Worm (Caenorhabditis elegans) whole organism, L4 larva: Measurements from ENCODE around the gene F40E10.5.
A peak's percentile ranks its signal among the peaks of the same experiment; 100 is the strongest.

Experiments used
- D1046.2 ChIP-seq: fragments of 200-800 bp; sonication (Bioruptor generic); IDR thresholded peaks from 2 replicates; pipeline ENCODE4 v1.3.6; 2022; ENCODE audit warnings: missing genetic modification characterization, missing compliant biosample characterization
- F10B5.3 ChIP-seq: sonication (generic microtip); optimal IDR thresholded peaks from 2 replicates; lab custom pipeline; 2016; ENCODE audit warnings: mild to moderate bottlenecking, missing genetic modification characterization, missing compliant biosample characterization
- F44E2.7 ChIP-seq: fragments of 200-800 bp; sonication (Bioruptor generic); IDR thresholded peaks from 2 replicates; pipeline ENCODE4 v2.1.2; 2022; ENCODE audit warnings: missing genetic modification characterization, missing compliant biosample characterization
- R02D3.7 ChIP-seq: fragments of 150-350 bp; sonication (generic microtip); optimal IDR thresholded peaks from 3 replicates; lab custom pipeline; 2014; ENCODE audit warnings: missing biosample characterization, missing genetic modification characterization
- T20F7.1 ChIP-seq: fragments of 200-800 bp; sonication (Bioruptor generic); optimal IDR thresholded peaks from 2 replicates; lab custom pipeline; 2018; ENCODE audit warnings: mild to moderate bottlenecking, missing genetic modification characterization, missing compliant biosample characterization
- Y105C5A.15 ChIP-seq: fragments of 200-800 bp; sonication (Bioruptor generic); IDR thresholded peaks from 2 replicates; pipeline ENCODE4 v1.3.6; 2022; ENCODE audit warnings: missing genetic modification characterization, missing compliant biosample characterization
- Y48G9A.11 ChIP-seq: fragments of 200-800 bp; sonication (Bioruptor generic); IDR thresholded peaks from 2 replicates; pipeline ENCODE4 v1.3.6; 2022; ENCODE audit warnings: missing genetic modification reagents, missing genetic modification characterization, missing compliant biosample characterization
- Y5F2A.4 ChIP-seq: fragments of 200-800 bp; sonication (Bioruptor generic); optimal IDR thresholded peaks from 2 replicates; lab custom pipeline; 2018; ENCODE audit warnings: mild to moderate bottlenecking, missing genetic modification characterization, missing compliant biosample characterization
- Y75B8A.6 ChIP-seq: fragments of 200-800 bp; sonication (Bioruptor generic); IDR thresholded peaks from 2 replicates; pipeline ENCODE4 v1.3.6; 2022; ENCODE audit warnings: missing genetic modification reagents, missing genetic modification characterization, missing compliant biosample characterization
- ZK337.2 ChIP-seq: fragments of 200-800 bp; sonication (Bioruptor generic); IDR thresholded peaks from 2 replicates; pipeline ENCODE4 v1.3.6; 2022; ENCODE audit warnings: missing genetic modification reagents, missing genetic modification characterization, missing compliant biosample characterization
- ama-1 ChIP-seq: fragments of 150-350 bp; optimal IDR thresholded peaks from 2 replicates; lab custom pipeline; 2014; ENCODE audit warnings: inconsistent platforms, mixed read lengths
- attf-4 ChIP-seq: sonication (generic microtip); optimal IDR thresholded peaks from 3 replicates; lab custom pipeline; 2017; ENCODE audit warnings: missing biosample characterization, missing genetic modification characterization
- ceh-20 ChIP-seq: fragments of 200-800 bp; sonication (Bioruptor generic); IDR thresholded peaks from 2 replicates; pipeline ENCODE4 v1.3.6; 2022; ENCODE audit warnings: missing genetic modification reagents, missing genetic modification characterization, missing compliant biosample characterization
- ceh-28 ChIP-seq: fragments of 150-350 bp; optimal IDR thresholded peaks from 2 replicates; lab custom pipeline; 2014; ENCODE audit warnings: missing biosample characterization, missing genetic modification reagents, missing genetic modification characterization
- ceh-62 ChIP-seq: sonication (generic microtip); optimal IDR thresholded peaks from 2 replicates; lab custom pipeline; 2017; ENCODE audit warnings: missing biosample characterization, missing genetic modification characterization
- ceh-82 ChIP-seq: sonication (generic microtip); optimal IDR thresholded peaks from 2 replicates; lab custom pipeline; 2017; ENCODE audit warnings: missing biosample characterization, missing genetic modification characterization
- ces-1 ChIP-seq: fragments of 150-350 bp; sonication (generic microtip); optimal IDR thresholded peaks from 4 replicates; lab custom pipeline; 2014; ENCODE audit warnings: missing biosample characterization, missing genetic modification reagents, missing genetic modification characterization
- daf-12 ChIP-seq: fragments of 150-350 bp; optimal IDR thresholded peaks from 2 replicates; lab custom pipeline; 2014; ENCODE audit warnings: missing biosample characterization, missing genetic modification reagents, missing genetic modification characterization
- daf-16 ChIP-seq, 3 experiments: sonication (generic microtip); optimal IDR thresholded peaks; 2 replicates each; lab custom pipeline; 2016 to 2017; ENCODE audit warnings: missing genetic modification characterization in 3 of 3, missing genetic modification reagents in 3 of 3, mild to moderate bottlenecking in 2 of 3, missing compliant biosample characterization in 2 of 3, missing biosample characterization in 1 of 3, moderate library complexity in 1 of 3
- daf-19 ChIP-seq: fragments of 200-800 bp; sonication (Bioruptor generic); conservative IDR thresholded peaks from 2 replicates; pipeline ENCODE4 v1.3.6; 2022; ENCODE audit warnings: missing genetic modification characterization, missing compliant biosample characterization
- dmd-8 ChIP-seq: fragments of 200-800 bp; sonication (Bioruptor generic); IDR thresholded peaks from 2 replicates; pipeline ENCODE4 v1.3.6; 2022; ENCODE audit warnings: missing genetic modification characterization, missing compliant biosample characterization
- dpl-1 ChIP-seq: fragments of 150-350 bp; optimal IDR thresholded peaks from 2 replicates; lab custom pipeline; 2014; ENCODE audit warnings: missing biosample characterization, missing genetic modification reagents, missing genetic modification characterization
- duxl-1 ChIP-seq: sonication (generic microtip); optimal IDR thresholded peaks from 2 replicates; lab custom pipeline; 2016; ENCODE audit warnings: mild to moderate bottlenecking, missing genetic modification characterization, moderate library complexity, missing compliant biosample characterization; ENCODE audit not compliant: poor library complexity
- egl-43 ChIP-seq: fragments of 200-800 bp; sonication (Bioruptor generic); IDR thresholded peaks from 2 replicates; pipeline ENCODE4 v1.3.6; 2022; ENCODE audit warnings: missing genetic modification reagents, missing genetic modification characterization, missing compliant biosample characterization
- fkh-10 ChIP-seq: fragments of 150-350 bp; optimal IDR thresholded peaks from 2 replicates; lab custom pipeline; 2014; ENCODE audit warnings: missing biosample characterization, missing genetic modification reagents, missing genetic modification characterization
- gei-8 ChIP-seq: fragments of 200-800 bp; sonication (Bioruptor generic); optimal IDR thresholded peaks from 2 replicates; lab custom pipeline; 2018; ENCODE audit warnings: mild to moderate bottlenecking, missing genetic modification characterization, missing compliant biosample characterization
- jun-1 ChIP-seq: fragments of 150-350 bp; optimal IDR thresholded peaks from 2 replicates; lab custom pipeline; 2014; ENCODE audit warnings: missing biosample characterization, missing genetic modification reagents, missing genetic modification characterization
- lsy-2 ChIP-seq, 2 experiments: fragments of 150-350 bp in 1 of 2; sonication (generic microtip) in 1 of 2; optimal IDR thresholded peaks; 2 replicates each; lab custom pipeline; 2014 to 2017; ENCODE audit warnings: missing biosample characterization in 2 of 2, missing genetic modification characterization in 2 of 2
- mep-1 ChIP-seq: fragments of 150-350 bp; sonication (generic microtip); optimal IDR thresholded peaks from 3 replicates; lab custom pipeline; 2014; ENCODE audit warnings: missing biosample characterization, missing genetic modification characterization
- mes-2 ChIP-seq: sonication (generic microtip); optimal IDR thresholded peaks from 2 replicates; lab custom pipeline; 2016; ENCODE audit warnings: missing genotype, mild to moderate bottlenecking, missing genetic modification characterization, missing compliant biosample characterization; ENCODE audit not compliant: poor library complexity, severe bottlenecking
- mxl-3 ChIP-seq: fragments of 200-800 bp; sonication (Bioruptor generic); optimal IDR thresholded peaks from 2 replicates; lab custom pipeline; 2018; ENCODE audit warnings: mild to moderate bottlenecking, missing genetic modification characterization, missing compliant biosample characterization
- nhr-102 ChIP-seq: sonication (generic microtip); optimal IDR thresholded peaks from 2 replicates; lab custom pipeline; 2016; ENCODE audit warnings: mild to moderate bottlenecking, missing genetic modification characterization, moderate library complexity, missing compliant biosample characterization
- nhr-11 ChIP-seq: fragments of 150-350 bp; optimal IDR thresholded peaks from 2 replicates; lab custom pipeline; 2014; ENCODE audit warnings: missing biosample characterization, missing genetic modification characterization
- nhr-111 ChIP-seq: fragments of 200-800 bp; sonication (Bioruptor generic); optimal IDR thresholded peaks from 2 replicates; lab custom pipeline; 2018; ENCODE audit warnings: mild to moderate bottlenecking, missing genetic modification characterization, missing compliant biosample characterization
- nhr-237 ChIP-seq: sonication (generic microtip); optimal IDR thresholded peaks from 2 replicates; lab custom pipeline; 2017; ENCODE audit warnings: missing biosample characterization, missing genetic modification characterization
- nhr-25 ChIP-seq: sonication (generic microtip); optimal IDR thresholded peaks from 2 replicates; lab custom pipeline; 2017; ENCODE audit warnings: missing genetic modification characterization, mild to moderate bottlenecking, missing compliant biosample characterization, antibody characterized with exemption, moderate library complexity, borderline replicate concordance; ENCODE audit not compliant: insufficient read depth
- nhr-41 ChIP-seq: fragments of 200-800 bp; sonication (Bioruptor generic); IDR thresholded peaks from 2 replicates; pipeline ENCODE4 v1.3.6; 2022; ENCODE audit warnings: missing genetic modification reagents, missing genetic modification characterization, missing compliant biosample characterization
- nhr-42 ChIP-seq: fragments of 200-800 bp; sonication (Bioruptor generic); IDR thresholded peaks from 2 replicates; pipeline ENCODE4 v1.3.6; 2022; ENCODE audit warnings: missing genetic modification characterization, missing compliant biosample characterization
- nhr-48 ChIP-seq: sonication (generic microtip); optimal IDR thresholded peaks from 2 replicates; lab custom pipeline; 2016; ENCODE audit warnings: mild to moderate bottlenecking, missing genetic modification characterization, missing compliant biosample characterization
- nhr-6 ChIP-seq: fragments of 150-350 bp; optimal IDR thresholded peaks from 2 replicates; lab custom pipeline; 2014; ENCODE audit warnings: missing biosample characterization, missing genetic modification characterization
- nhr-76 ChIP-seq: fragments of 150-350 bp; optimal IDR thresholded peaks from 2 replicates; lab custom pipeline; 2014; ENCODE audit warnings: missing biosample characterization, missing genetic modification characterization
- nhr-77 ChIP-seq: fragments of 150-350 bp; optimal IDR thresholded peaks from 2 replicates; lab custom pipeline; 2014; ENCODE audit warnings: missing biosample characterization, missing genetic modification characterization
- pha-4 ChIP-seq, 2 experiments: fragments of 150-350 bp in 1 of 2; fragments of 200-800 bp in 1 of 2; sonication (Bioruptor generic) in 1 of 2; IDR thresholded peaks in 1 of 2; optimal IDR thresholded peaks in 1 of 2; 2 replicates each; pipeline versions ENCODE4 v1.3.6 to Lab custom; 2014 to 2022; ENCODE audit warnings: missing genetic modification characterization in 2 of 2, missing genetic modification reagents in 2 of 2, missing biosample characterization in 1 of 2, missing compliant biosample characterization in 1 of 2
- php-3 ChIP-seq: fragments of 200-800 bp; sonication (Bioruptor generic); IDR thresholded peaks from 2 replicates; pipeline ENCODE4 v1.3.6; 2022; ENCODE audit warnings: missing genetic modification reagents, missing genetic modification characterization, missing compliant biosample characterization
- rbr-2 ChIP-seq: sonication (generic microtip); optimal IDR thresholded peaks from 2 replicates; lab custom pipeline; 2016; ENCODE audit warnings: missing genotype, missing genetic modification characterization, missing compliant biosample characterization
- skn-1 ChIP-seq: fragments of 150-350 bp; optimal IDR thresholded peaks from 2 replicates; lab custom pipeline; 2014; ENCODE audit warnings: missing biosample characterization, missing genetic modification characterization
- unc-130 ChIP-seq: sonication (generic microtip); optimal IDR thresholded peaks from 2 replicates; lab custom pipeline; 2016; ENCODE audit warnings: missing genetic modification reagents, missing genetic modification characterization, missing compliant biosample characterization
- unc-39 ChIP-seq: sonication (generic microtip); optimal IDR thresholded peaks from 2 replicates; lab custom pipeline; 2017; ENCODE audit warnings: missing biosample characterization, missing genetic modification characterization
- zip-11 ChIP-seq: fragments of 200-800 bp; sonication (Bioruptor generic); IDR thresholded peaks from 2 replicates; pipeline ENCODE4 v1.3.6; 2022; ENCODE audit warnings: missing genetic modification characterization, missing compliant biosample characterization
- zip-2 ChIP-seq: fragments of 150-350 bp; optimal IDR thresholded peaks from 2 replicates; lab custom pipeline; 2014; ENCODE audit warnings: missing biosample characterization, missing genetic modification characterization
- ztf-7 ChIP-seq: fragments of 150-350 bp; optimal IDR thresholded peaks from 2 replicates; lab custom pipeline; 2014; ENCODE audit warnings: missing biosample characterization, missing genetic modification characterization

Gene F40E10.5

DNA sequence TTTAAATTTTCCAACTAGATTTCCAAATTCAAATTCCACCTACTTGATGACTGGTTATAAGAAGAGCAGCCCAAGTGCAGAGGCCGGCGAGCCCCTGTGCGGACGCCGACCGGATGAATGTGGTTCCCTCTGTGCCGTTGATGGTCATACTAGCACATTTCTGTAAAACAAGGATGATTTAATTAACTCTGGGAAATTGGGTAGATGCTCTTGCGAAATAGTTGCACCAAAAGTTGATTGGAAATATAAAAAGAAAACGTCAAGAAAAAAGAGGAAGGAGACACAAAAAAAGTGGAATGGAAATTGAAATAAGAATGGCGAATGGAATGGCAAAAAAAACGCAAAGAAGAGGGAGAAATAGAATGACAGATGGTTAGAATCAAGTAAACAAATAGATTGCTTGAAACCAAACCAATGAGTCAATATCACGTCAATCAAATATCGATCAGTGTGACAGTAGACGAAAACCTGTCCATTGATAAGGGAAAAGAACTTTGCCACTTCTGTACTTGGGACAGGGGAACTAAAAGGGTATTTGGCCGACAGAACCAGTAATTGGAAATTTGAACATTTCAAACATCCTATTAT, 5.2 kb downstream of the F40E10.5 start, which contains the start of gene tmem-184:
tmem-184 (minus strand) TSS at position 164 of the 588 bp plus-strand sequence.
- TF ChIP-seq nhr-25 (tag; lab: Kevin White, UChicago) (no peak), mep-1 (tag; lab: Kevin White, UChicago) (peak; percentile 43), rbr-2 (tag; lab: Kevin White, UChicago) (no peak), T20F7.1 (GFP tag; lab: Kevin White, UChicago) (no peak), lsy-2 (tag; optimal IDR thresholded peaks at IDR 0.05; lab: Kevin White, UChicago) (peak in 1 of 2 experiments; percentile 39), dpl-1 (GFP tag; lab: Kevin White, UChicago) (no peak), nhr-48 (tag; lab: Kevin White, UChicago) (peak; percentile 88), Y75B8A.6 (no peak), nhr-6 (tag; lab: Kevin White, UChicago) (no peak), nhr-111 (GFP tag; lab: Kevin White, UChicago) (no peak), ztf-7 (tag; lab: Kevin White, UChicago) (no peak), F44E2.7 (GFP tag; lab: Robert Waterston, UW) (no peak), unc-39 (tag; lab: Kevin White, UChicago) (no peak), ama-1 (lab: Kevin White, UChicago) (no peak), ces-1 (GFP tag; lab: Kevin White, UChicago) (no peak), ZK337.2 (GFP tag; lab: Robert Waterston, UW) (no peak), daf-12 (no peak), R02D3.7 (no peak), zip-11 (no peak), daf-19 (GFP tag; lab: Robert Waterston, UW) (no peak), nhr-41 (GFP tag; lab: Robert Waterston, UW) (no peak), mes-2 (peak; percentile 0), egl-43 (GFP tag; lab: Robert Waterston, UW) (no peak), skn-1 (tag; lab: Kevin White, UChicago) (no peak), nhr-11 (tag; lab: Kevin White, UChicago) (no peak), dmd-8 (GFP tag; lab: Robert Waterston, UW) (no peak), mxl-3 (GFP tag; lab: Kevin White, UChicago) (peak; percentile 29), nhr-42 (no peak), jun-1 (tag; lab: Kevin White, UChicago) (no peak), nhr-237 (no peak), duxl-1 (no peak), F10B5.3 (tag; lab: Kevin White, UChicago) (no peak), pha-4 (GFP tag; IDR thresholded peaks at IDR 0.05; lab: Robert Waterston, UW) (peak; percentile 54; the same call in 1 of the 2 replicates), pha-4 (tag; optimal IDR thresholded peaks at IDR 0.05; lab: Kevin White, UChicago) (no peak), Y48G9A.11 (GFP tag; lab: Robert Waterston, UW) (no peak), nhr-76 (peak; percentile 2), nhr-77 (tag; lab: Kevin White, UChicago) (peak; percentile 62), ceh-20 (GFP tag; lab: Robert Waterston, UW) (peak; percentile 26; the same call in 1 of the 2 replicates), attf-4 (tag; lab: Kevin White, UChicago) (no peak), daf-16 (GFP tag; optimal IDR thresholded peaks at IDR 0.05; lab: Kevin White, UChicago) (peak in 1 of 2 experiments; percentile 90), daf-16 (tag; optimal IDR thresholded peaks at IDR 0.05; lab: Kevin White, UChicago) (peak; percentile 94), Y105C5A.15 (no peak), ceh-28 (tag; lab: Kevin White, UChicago) (no peak), fkh-10 (GFP tag; lab: Kevin White, UChicago) (no peak), D1046.2 (GFP tag; lab: Robert Waterston, UW) (no peak), ceh-62 (tag; lab: Kevin White, UChicago) (no peak), nhr-102 (tag; lab: Kevin White, UChicago) (peak; percentile 36), gei-8 (GFP tag; lab: Kevin White, UChicago) (no peak), zip-2 (tag; lab: Kevin White, UChicago) (no peak), unc-130 (GFP tag; lab: Kevin White, UChicago) (no peak), php-3 (GFP tag; lab: Robert Waterston, UW) (peak; percentile 52; the same call in 1 of the 2 replicates), Y5F2A.4 (GFP tag; lab: Kevin White, UChicago) (no peak), ceh-82 (tag; lab: Kevin White, UChicago) (no peak)
